Worm (Caenorhabditis elegans) whole organism, young adult: Measurements from ENCODE around the gene unc-23.

Source experiments
- B0261.1 ChIP-seq: sonication (generic microtip); optimal IDR thresholded peaks from 2 replicates; lab custom pipeline; 2016; ENCODE audit warnings: mild to moderate bottlenecking, missing genetic modification characterization, moderate library complexity, missing compliant biosample characterization
- B0336.3 ChIP-seq: fragments of 200-800 bp; sonication (Bioruptor generic); IDR thresholded peaks from 2 replicates; pipeline ENCODE4 v1.3.6; 2022; ENCODE audit warnings: missing genetic modification characterization, missing compliant biosample characterization
- D2030.7 ChIP-seq: fragments of 200-800 bp; sonication (Bioruptor generic); IDR thresholded peaks from 2 replicates; pipeline ENCODE4 v1.3.6; 2022; ENCODE audit warnings: missing genetic modification reagents, missing genetic modification characterization, missing compliant biosample characterization
- F10E7.11 ChIP-seq: sonication (generic microtip); optimal IDR thresholded peaks from 2 replicates; lab custom pipeline; 2017; ENCODE audit warnings: mild to moderate bottlenecking, missing genetic modification characterization, moderate library complexity, missing compliant biosample characterization
- F33H1.4 ChIP-seq: fragments of 200-800 bp; sonication (Bioruptor generic); IDR thresholded peaks from 2 replicates; pipeline ENCODE4 v1.3.6; 2022; ENCODE audit warnings: missing genetic modification reagents, missing genetic modification characterization, missing compliant biosample characterization
- F37B4.10 ChIP-seq: fragments of 200-800 bp; sonication (Bioruptor generic); IDR thresholded peaks from 2 replicates; pipeline ENCODE4 v1.3.6; 2022; ENCODE audit warnings: missing genetic modification characterization, missing compliant biosample characterization
- F39B2.1 ChIP-seq: fragments of 200-800 bp; sonication (Bioruptor generic); IDR thresholded peaks from 2 replicates; pipeline ENCODE4 v1.3.6; 2022; ENCODE audit warnings: missing genetic modification reagents, missing genetic modification characterization, missing compliant biosample characterization
- F49E8.2 ChIP-seq: sonication (generic microtip); optimal IDR thresholded peaks from 3 replicates; lab custom pipeline; 2017; ENCODE audit warnings: missing genetic modification characterization, mild to moderate bottlenecking, missing compliant biosample characterization, antibody characterized with exemption, moderate library complexity; ENCODE audit not compliant: insufficient read depth
- F57A8.1 ChIP-seq: fragments of 200-800 bp; sonication (Bioruptor generic); optimal IDR thresholded peaks from 2 replicates; lab custom pipeline; 2018; ENCODE audit warnings: mild to moderate bottlenecking, missing genetic modification characterization, moderate library complexity, missing compliant biosample characterization
- F57C9.4 ChIP-seq: sonication (generic microtip); optimal IDR thresholded peaks from 2 replicates; lab custom pipeline; 2017; ENCODE audit warnings: mild to moderate bottlenecking, missing genetic modification characterization, missing compliant biosample characterization
- K11D2.4 ChIP-seq: fragments of 200-800 bp; sonication (Bioruptor generic); IDR thresholded peaks from 2 replicates; pipeline ENCODE4 v1.3.6; 2022; ENCODE audit warnings: missing genetic modification reagents, missing genetic modification characterization, missing compliant biosample characterization
- T07F8.4 ChIP-seq: sonication (generic microtip); optimal IDR thresholded peaks from 2 replicates; lab custom pipeline; 2016; ENCODE audit warnings: mild to moderate bottlenecking, missing genetic modification characterization, moderate library complexity, missing compliant biosample characterization
- Y53F4B.3 ChIP-seq: fragments of 200-800 bp; sonication (Bioruptor generic); IDR thresholded peaks from 2 replicates; pipeline ENCODE4 v1.3.6; 2022; ENCODE audit warnings: missing genetic modification reagents, missing genetic modification characterization, missing compliant biosample characterization
- Y53G8AR.9 ChIP-seq: fragments of 200-800 bp; sonication (Bioruptor generic); conservative IDR thresholded peaks from 2 replicates; pipeline ENCODE4 v1.3.6; 2022; ENCODE audit warnings: missing genetic modification reagents, missing genetic modification characterization, missing compliant biosample characterization
- Y56A3A.18 ChIP-seq: fragments of 200-800 bp; sonication (Bioruptor generic); IDR thresholded peaks from 2 replicates; pipeline ENCODE4 v1.3.6; 2022; ENCODE audit warnings: missing genetic modification reagents, missing genetic modification characterization, missing compliant biosample characterization
- aptf-3 ChIP-seq: fragments of 200-800 bp; sonication (Bioruptor generic); IDR thresholded peaks from 2 replicates; pipeline ENCODE4 v1.3.6; 2022; ENCODE audit warnings: missing genetic modification characterization, missing compliant biosample characterization
- atf-7 ChIP-seq: sonication (generic microtip); optimal IDR thresholded peaks from 2 replicates; lab custom pipeline; 2017; ENCODE audit warnings: mild to moderate bottlenecking, missing genetic modification characterization, missing compliant biosample characterization
- attf-6 ChIP-seq: fragments of 200-800 bp; sonication (Bioruptor generic); IDR thresholded peaks from 2 replicates; pipeline ENCODE4 v1.3.6; 2022; ENCODE audit warnings: missing genetic modification reagents, missing genetic modification characterization, missing compliant biosample characterization
- bed-2 ChIP-seq: fragments of 200-800 bp; sonication (Bioruptor generic); IDR thresholded peaks from 2 replicates; pipeline ENCODE4 v1.3.6; 2022; ENCODE audit warnings: missing genetic modification reagents, missing genetic modification characterization, missing compliant biosample characterization
- cebp-2 ChIP-seq: fragments of 200-800 bp; sonication (Bioruptor generic); IDR thresholded peaks from 2 replicates; pipeline ENCODE4 v1.3.6; 2022; ENCODE audit warnings: missing genetic modification characterization, missing compliant biosample characterization
- ceh-100 ChIP-seq: fragments of 200-800 bp; sonication (Bioruptor generic); IDR thresholded peaks from 2 replicates; pipeline ENCODE4 v1.3.6; 2022; ENCODE audit warnings: missing genetic modification reagents, missing genetic modification characterization, missing compliant biosample characterization
- ceh-79 ChIP-seq: sonication (generic microtip); optimal IDR thresholded peaks from 2 replicates; lab custom pipeline; 2017; ENCODE audit warnings: mild to moderate bottlenecking, missing genetic modification characterization, missing compliant biosample characterization
- dox-1 ChIP-seq: fragments of 200-800 bp; sonication (Bioruptor generic); IDR thresholded peaks from 2 replicates; pipeline ENCODE4 v1.3.6; 2022; ENCODE audit warnings: missing genetic modification reagents, missing genetic modification characterization, missing compliant biosample characterization
- egl-18 ChIP-seq: fragments of 200-800 bp; sonication (Bioruptor generic); IDR thresholded peaks from 2 replicates; pipeline ENCODE4 v1.3.6; 2022; ENCODE audit warnings: missing genetic modification reagents, missing genetic modification characterization, missing compliant biosample characterization
- hmg-1.2 ChIP-seq: fragments of 200-800 bp; sonication (Bioruptor generic); IDR thresholded peaks from 2 replicates; pipeline ENCODE4 v1.3.6; 2022; ENCODE audit warnings: missing genetic modification reagents, missing genetic modification characterization, missing compliant biosample characterization
- hrde-1 ChIP-seq: sonication (generic microtip); optimal IDR thresholded peaks from 2 replicates; lab custom pipeline; 2016; ENCODE audit warnings: missing genetic modification characterization, mild to moderate bottlenecking, missing compliant biosample characterization, moderate library complexity, missing genotype, missing genetic modification reagents, borderline replicate concordance
- lag-1 ChIP-seq: fragments of 200-800 bp; sonication (Bioruptor generic); IDR thresholded peaks from 2 replicates; pipeline ENCODE4 v1.3.6; 2022; ENCODE audit warnings: missing genetic modification reagents, missing genetic modification characterization, missing compliant biosample characterization
- let-607 ChIP-seq, 2 experiments: fragments of 200-800 bp in 1 of 2; sonication (Bioruptor generic) in 1 of 2; sonication (generic microtip) in 1 of 2; optimal IDR thresholded peaks; 2 replicates each; lab custom pipeline; 2016 to 2018; ENCODE audit warnings: mild to moderate bottlenecking in 2 of 2, missing compliant biosample characterization in 2 of 2, missing genetic modification characterization in 2 of 2, moderate library complexity in 2 of 2, missing genotype in 1 of 2
- lir-1 ChIP-seq: fragments of 200-800 bp; sonication (Bioruptor generic); conservative IDR thresholded peaks from 2 replicates; pipeline ENCODE4 v1.3.6; 2022; ENCODE audit warnings: missing genetic modification reagents, missing genetic modification characterization, missing compliant biosample characterization
- lsy-27 ChIP-seq: sonication (generic microtip); optimal IDR thresholded peaks from 2 replicates; lab custom pipeline; 2017; ENCODE audit warnings: missing genetic modification characterization, mild to moderate bottlenecking, missing compliant biosample characterization, antibody characterized with exemption, missing genotype, borderline replicate concordance; ENCODE audit not compliant: insufficient read depth
- mel-28 ChIP-seq: sonication (generic microtip); optimal IDR thresholded peaks from 2 replicates; lab custom pipeline; 2016; ENCODE audit warnings: borderline replicate concordance, mild to moderate bottlenecking, missing genetic modification characterization, missing compliant biosample characterization
- mes-4 ChIP-seq: sonication (generic microtip); optimal IDR thresholded peaks from 2 replicates; lab custom pipeline; 2016; ENCODE audit warnings: missing genotype, missing genetic modification characterization, missing compliant biosample characterization
- nfya-1 ChIP-seq: sonication (generic microtip); optimal IDR thresholded peaks from 2 replicates; lab custom pipeline; 2017; ENCODE audit warnings: antibody characterized with exemption, missing compliant biosample characterization, missing genetic modification characterization, borderline replicate concordance; ENCODE audit not compliant: insufficient read depth
- nfya-2 ChIP-seq: fragments of 200-800 bp; sonication (Bioruptor generic); IDR thresholded peaks from 2 replicates; pipeline ENCODE4 v1.3.6; 2022; ENCODE audit warnings: missing genetic modification reagents, missing genetic modification characterization, missing compliant biosample characterization
- nfyb-1 ChIP-seq: fragments of 200-800 bp; sonication (Bioruptor generic); IDR thresholded peaks from 2 replicates; pipeline ENCODE4 v1.3.6; 2022; ENCODE audit warnings: missing genetic modification reagents, missing genetic modification characterization, missing compliant biosample characterization
- nhr-80 ChIP-seq: sonication (generic microtip); optimal IDR thresholded peaks from 2 replicates; lab custom pipeline; 2016; ENCODE audit warnings: missing genetic modification characterization, missing compliant biosample characterization
- nhr-90 ChIP-seq: sonication (generic microtip); optimal IDR thresholded peaks from 2 replicates; lab custom pipeline; 2016; ENCODE audit warnings: missing genotype, mild to moderate bottlenecking, missing genetic modification characterization, missing compliant biosample characterization
- pha-4 ChIP-seq: fragments of 150-350 bp; sonication (generic microtip); optimal IDR thresholded peaks from 2 replicates; lab custom pipeline; 2014; ENCODE audit warnings: missing biosample characterization, missing genetic modification reagents, missing genetic modification characterization
- repo-1 ChIP-seq: sonication (generic microtip); optimal IDR thresholded peaks from 2 replicates; lab custom pipeline; 2017; ENCODE audit warnings: mild to moderate bottlenecking, missing genetic modification characterization, missing compliant biosample characterization
- rpc-1 ChIP-seq, 2 experiments: fragments of 150-350 bp in 1 of 2; sonication (generic microtip) in 1 of 2; optimal IDR thresholded peaks; 2 replicates each; lab custom pipeline; 2014 to 2018; ENCODE audit warnings: missing biosample characterization in 1 of 2, missing genetic modification characterization in 1 of 2, missing genetic modification reagents in 1 of 2, missing genotype in 1 of 2
- somi-1 ChIP-seq: fragments of 200-800 bp; sonication (Bioruptor generic); optimal IDR thresholded peaks from 2 replicates; lab custom pipeline; 2018; ENCODE audit warnings: mild to moderate bottlenecking, missing genetic modification characterization, missing compliant biosample characterization
- tbp1 ChIP-seq: fragments of 200-800 bp; sonication (Bioruptor generic); optimal IDR thresholded peaks from 2 replicates; lab custom pipeline; 2018; ENCODE audit warnings: mild to moderate bottlenecking, missing genetic modification characterization, missing compliant biosample characterization
- tlf-1 ChIP-seq: fragments of 200-800 bp; sonication (Bioruptor generic); optimal IDR thresholded peaks from 2 replicates; lab custom pipeline; 2018; ENCODE audit warnings: mild to moderate bottlenecking, missing genetic modification characterization, missing compliant biosample characterization
- unc-130 ChIP-seq: sonication (generic microtip); optimal IDR thresholded peaks from 2 replicates; lab custom pipeline; 2016; ENCODE audit warnings: missing genetic modification reagents, missing genetic modification characterization, missing compliant biosample characterization

The unc-23 gene

ce11 chrV:8980845-8981244 lies 44.7 kb downstream of the unc-23 start, which contains the start of gene str-84:
TSS of gene str-84 (minus strand) at chrV:8980945.
- TF ChIP-seq F57A8.1 (no peak), B0261.1 (no peak), rpc-1 (optimal IDR thresholded peaks at IDR 0.05; lab: Kevin White, UChicago) (no peak), rpc-1 (tag; optimal IDR thresholded peaks at IDR 0.05; lab: Kevin White, UChicago) (no peak), F57C9.4 (no peak), atf-7 (tag; lab: Kevin White, UChicago) (no peak), lag-1 (GFP tag; lab: Robert Waterston, UW) (no peak), F37B4.10 (GFP tag; lab: Robert Waterston, UW) (no peak), hmg-1.2 (GFP tag; lab: Robert Waterston, UW) (no peak), T07F8.4 (tag; lab: Kevin White, UChicago) (no peak)

DNA sequence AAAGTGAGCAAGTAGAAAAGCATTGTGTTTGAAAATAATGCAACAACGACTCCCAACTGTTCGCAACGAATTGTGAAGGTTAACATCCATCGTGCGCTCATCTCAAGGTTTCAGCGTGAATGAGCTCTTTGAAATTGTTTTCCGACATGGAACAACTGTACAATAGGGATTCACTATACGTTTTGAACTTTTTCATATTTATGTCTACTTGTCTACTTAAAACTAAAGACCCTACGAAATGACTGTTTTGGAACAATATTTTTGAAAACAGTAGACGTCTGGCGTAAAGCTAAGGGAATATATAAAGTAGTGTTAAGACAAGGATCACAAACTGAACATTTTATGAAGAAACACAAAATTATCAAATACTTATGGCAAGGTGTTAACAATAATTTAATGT lies 47.4 kb downstream of the unc-23 start, which contains the start of gene str-86:
Gene str-86 (minus strand): TSS at position 101 of the 400 bp plus-strand sequence.
- TF ChIP-seq mel-28 (tag; lab: Kevin White, UChicago) (no peak), attf-6 (GFP tag; lab: Robert Waterston, UW) (no peak), F10E7.11 (tag; lab: Kevin White, UChicago) (no peak), egl-18 (no peak), D2030.7 (no peak), F33H1.4 (GFP tag; lab: Robert Waterston, UW) (no peak), nfya-2 (GFP tag; lab: Robert Waterston, UW) (no peak), Y53G8AR.9 (GFP tag; lab: Robert Waterston, UW) (no peak), unc-130 (GFP tag; lab: Kevin White, UChicago) (no peak), bed-2 (GFP tag; lab: Robert Waterston, UW) (no peak), B0261.1 (no peak), ceh-100 (no peak), B0336.3 (GFP tag; lab: Robert Waterston, UW) (no peak), tlf-1 (GFP tag; lab: Kevin White, UChicago) (no peak), F49E8.2 (tag; lab: Kevin White, UChicago) (no peak), mes-4 (tag; lab: Kevin White, UChicago) (no peak), repo-1 (tag; lab: Kevin White, UChicago) (no peak), dox-1 (no peak)

- TF ChIP-seq nfya-2 (GFP tag; lab: Robert Waterston, UW): no peak
- TF ChIP-seq F39B2.1: no peak
- no peak for TF ChIP-seq lsy-27 (tag; lab: Kevin White, UChicago)
- no peak for TF ChIP-seq nfyb-1
- no peak for TF ChIP-seq Y53F4B.3 (GFP tag; lab: Robert Waterston, UW)
- no peak for TF ChIP-seq hmg-1.2 (GFP tag; lab: Robert Waterston, UW)
- no peak for TF ChIP-seq somi-1 (GFP tag; lab: Kevin White, UChicago)
- TF ChIP-seq pha-4 (tag; lab: Kevin White, UChicago): no peak
- TF ChIP-seq Y53G8AR.9 (GFP tag; lab: Robert Waterston, UW): no peak
- TF ChIP-seq nhr-90 (tag; lab: Kevin White, UChicago): no peak
- TF ChIP-seq egl-18: no peak
- no peak for TF ChIP-seq ceh-79
- TF ChIP-seq cebp-2 (GFP tag; lab: Robert Waterston, UW): no peak
- TF ChIP-seq, all 124 proteins: peak for 0
Observed at ce11 chrV:8984783-8985182, 48.6 kb downstream of the unc-23 start.

- TF ChIP-seq lag-1 (GFP tag; lab: Robert Waterston, UW) (no peak), lsy-27 (tag; lab: Kevin White, UChicago) (no peak), aptf-3 (no peak), lir-1 (no peak), nfya-2 (GFP tag; lab: Robert Waterston, UW) (no peak), K11D2.4 (GFP tag; lab: Robert Waterston, UW) (no peak), let-607 (tag; optimal IDR thresholded peaks at IDR 0.05; lab: Kevin White, UChicago) (no peak), repo-1 (tag; lab: Kevin White, UChicago) (no peak), Y56A3A.18 (GFP tag; lab: Robert Waterston, UW) (no peak), unc-130 (GFP tag; lab: Kevin White, UChicago) (no peak), ceh-79 (no peak), nfya-1 (tag; lab: Kevin White, UChicago) (no peak), hrde-1 (no peak), nhr-80 (no peak), tbp1 (no peak)
Observed at ce11 chrV:8985740-8986139, 49.6 kb downstream of the unc-23 start, which contains the start of gene str-85. TSS of gene str-85 (minus strand) at chrV:8985840.
